Worm (Caenorhabditis elegans) whole organism, early embryonic: ENCODE measurements around the gene R07B7.6.

Experiments used
- B0310.2 ChIP-seq: sonication (generic microtip); optimal IDR thresholded peaks from 2 replicates; lab custom pipeline; 2016; ENCODE audit warnings: mild to moderate bottlenecking, missing genetic modification characterization, missing compliant biosample characterization
- F13C5.2 ChIP-seq: sonication (generic microtip); optimal IDR thresholded peaks from 2 replicates; lab custom pipeline; 2017; ENCODE audit warnings: mild to moderate bottlenecking, missing genetic modification characterization, inconsistent platforms, missing compliant biosample characterization
- aly-1 ChIP-seq: sonication (generic microtip); optimal IDR thresholded peaks from 2 replicates; lab custom pipeline; 2016; ENCODE audit warnings: missing genetic modification characterization, missing compliant biosample characterization
- ama-1 ChIP-seq: fragments of 150-350 bp; optimal IDR thresholded peaks from 2 replicates; lab custom pipeline; 2014
- ceh-13 ChIP-seq: fragments of 200-800 bp; sonication (Bioruptor generic); optimal IDR thresholded peaks from 2 replicates; lab custom pipeline; 2018; ENCODE audit warnings: mild to moderate bottlenecking, missing genetic modification characterization, missing compliant biosample characterization
- ceh-36 ChIP-seq: sonication (generic microtip); optimal IDR thresholded peaks from 2 replicates; lab custom pipeline; 2016; ENCODE audit warnings: missing genetic modification characterization, inconsistent platforms, missing compliant biosample characterization
- ets-7 ChIP-seq: sonication (generic microtip); optimal IDR thresholded peaks from 2 replicates; lab custom pipeline; 2016; ENCODE audit warnings: missing genotype, missing genetic modification characterization, missing compliant biosample characterization
- flt-1 ChIP-seq: fragments of 200-800 bp; sonication (Bioruptor generic); IDR thresholded peaks from 2 replicates; pipeline ENCODE4 v1.3.6; 2022; ENCODE audit warnings: missing genetic modification characterization, missing compliant biosample characterization
- hmbx-1 ChIP-seq: sonication (generic microtip); optimal IDR thresholded peaks from 2 replicates; lab custom pipeline; 2016; ENCODE audit warnings: mild to moderate bottlenecking, missing genetic modification characterization, missing compliant biosample characterization
- hmg-4 ChIP-seq: fragments of 200-800 bp; sonication (Bioruptor generic); optimal IDR thresholded peaks from 2 replicates; lab custom pipeline; 2018; ENCODE audit warnings: mild to moderate bottlenecking, missing genetic modification characterization, missing compliant biosample characterization
- hnd-1 ChIP-seq: sonication (generic microtip); optimal IDR thresholded peaks from 2 replicates; lab custom pipeline; 2016; ENCODE audit warnings: missing genetic modification characterization, missing compliant biosample characterization
- pes-1 ChIP-seq: fragments of 200-800 bp; sonication (Bioruptor generic); IDR thresholded peaks from 2 replicates; pipeline ENCODE4 v1.3.6; 2022; ENCODE audit warnings: missing genetic modification reagents, missing genetic modification characterization, missing compliant biosample characterization
- scrt-1 ChIP-seq: fragments of 200-800 bp; sonication (Bioruptor generic); IDR thresholded peaks from 2 replicates; pipeline ENCODE4 v1.3.6; 2022; ENCODE audit warnings: missing genetic modification characterization, missing compliant biosample characterization
- sea-1 ChIP-seq: fragments of 200-800 bp; sonication (Bioruptor generic); conservative IDR thresholded peaks from 2 replicates; pipeline ENCODE4 v1.3.6; 2022; ENCODE audit warnings: missing genetic modification characterization, missing compliant biosample characterization
- tbx-11 ChIP-seq: fragments of 200-800 bp; sonication (Bioruptor generic); IDR thresholded peaks from 2 replicates; pipeline ENCODE4 v1.3.6; 2022; ENCODE audit warnings: missing genetic modification characterization, missing compliant biosample characterization
- tbx-37 ChIP-seq: fragments of 200-800 bp; sonication (Bioruptor generic); conservative IDR thresholded peaks from 2 replicates; pipeline ENCODE4 v1.3.6; 2022; ENCODE audit warnings: missing genetic modification reagents, missing genetic modification characterization, missing compliant biosample characterization
- tra-4 ChIP-seq: sonication (generic microtip); optimal IDR thresholded peaks from 2 replicates; lab custom pipeline; 2017; ENCODE audit warnings: missing genetic modification characterization, missing compliant biosample characterization

R07B7.6 gene

DNA sequence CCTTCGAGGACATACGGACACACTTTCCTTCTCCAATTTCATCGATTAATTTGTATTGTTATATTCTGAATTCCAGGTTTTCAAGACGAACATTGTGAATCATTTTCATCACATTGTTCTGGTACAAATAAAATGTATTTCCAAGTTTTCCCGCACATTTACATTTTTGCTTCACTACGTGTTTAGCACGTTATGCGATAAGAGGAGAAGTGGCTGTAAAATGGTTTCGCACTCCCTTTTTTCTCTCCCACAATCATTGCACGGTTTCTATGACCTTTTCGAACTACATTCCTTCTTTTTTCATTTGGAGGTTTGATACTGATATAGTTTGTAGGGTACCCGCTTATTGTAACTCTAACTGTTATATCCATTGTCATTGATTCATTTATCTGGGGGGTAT is 38.9 kb upstream of the R07B7.6 start:
- TF ChIP-seq flt-1 (GFP tag; lab: Robert Waterston, UW), result no peak
- TF ChIP-seq hmbx-1, result no peak
- no peak for TF ChIP-seq ama-1 (lab: Kevin White, UChicago)
- TF ChIP-seq hmg-4 (GFP tag; lab: Kevin White, UChicago), result no peak
- TF ChIP-seq hnd-1 (tag; lab: Kevin White, UChicago), result no peak
- no peak for TF ChIP-seq tbx-11 (GFP tag; lab: Robert Waterston, UW)
- no peak for TF ChIP-seq tra-4 (tag; lab: Kevin White, UChicago)
- TF ChIP-seq F13C5.2 (tag; lab: Kevin White, UChicago), result no peak
- TF ChIP-seq aly-1, result no peak
- no peak for TF ChIP-seq ceh-36 (tag; lab: Kevin White, UChicago)
- TF ChIP-seq tbx-37 (GFP tag; lab: Robert Waterston, UW), result no peak
- TF ChIP-seq ets-7 (tag; lab: Kevin White, UChicago), result no peak
- no peak for TF ChIP-seq ceh-13 (GFP tag; lab: Kevin White, UChicago)
- TF ChIP-seq B0310.2 (tag; lab: Kevin White, UChicago), result no peak
- TF ChIP-seq sea-1 (GFP tag; lab: Robert Waterston, UW), result no peak
- no peak for TF ChIP-seq scrt-1 (GFP tag; lab: Robert Waterston, UW)
- TF ChIP-seq pes-1, result no peak

DNA sequence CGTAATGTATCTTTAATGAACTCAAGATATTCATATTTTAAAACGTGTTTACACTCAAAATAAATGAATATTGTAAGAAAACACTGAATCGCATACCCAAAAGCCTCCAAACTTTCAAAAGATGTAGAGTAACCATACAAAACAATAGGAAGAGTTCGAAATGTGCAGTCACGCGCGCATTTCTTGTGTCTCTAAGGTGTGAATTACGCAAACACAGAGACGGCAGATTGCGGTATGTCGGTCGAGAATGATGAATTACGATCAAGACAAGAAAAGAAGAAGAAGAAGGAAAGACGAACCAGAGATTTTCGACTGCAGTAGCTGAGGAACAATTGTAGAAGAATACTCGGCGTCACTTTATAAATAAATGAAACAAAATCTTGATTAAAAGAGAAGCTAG is 36.7 kb upstream of the R07B7.6 start, which contains the start of gene lhpp-1:
Gene lhpp-1, minus strand, starts transcription at position 354 of the 400 bp plus-strand sequence.
- TF ChIP-seq tra-4 (tag; lab: Kevin White, UChicago) (no peak), tbx-37 (GFP tag; lab: Robert Waterston, UW) (no peak), ceh-13 (GFP tag; lab: Kevin White, UChicago) (no peak), flt-1 (GFP tag; lab: Robert Waterston, UW) (no peak), ets-7 (tag; lab: Kevin White, UChicago) (no peak), ceh-36 (tag; lab: Kevin White, UChicago) (no peak), tbx-11 (GFP tag; lab: Robert Waterston, UW) (no peak), aly-1 (no peak), ama-1 (lab: Kevin White, UChicago) (no peak), hmg-4 (GFP tag; lab: Kevin White, UChicago) (no peak), sea-1 (GFP tag; lab: Robert Waterston, UW) (no peak), scrt-1 (GFP tag; lab: Robert Waterston, UW) (no peak), B0310.2 (tag; lab: Kevin White, UChicago) (no peak), F13C5.2 (tag; lab: Kevin White, UChicago) (no peak), pes-1 (no peak)

DNA sequence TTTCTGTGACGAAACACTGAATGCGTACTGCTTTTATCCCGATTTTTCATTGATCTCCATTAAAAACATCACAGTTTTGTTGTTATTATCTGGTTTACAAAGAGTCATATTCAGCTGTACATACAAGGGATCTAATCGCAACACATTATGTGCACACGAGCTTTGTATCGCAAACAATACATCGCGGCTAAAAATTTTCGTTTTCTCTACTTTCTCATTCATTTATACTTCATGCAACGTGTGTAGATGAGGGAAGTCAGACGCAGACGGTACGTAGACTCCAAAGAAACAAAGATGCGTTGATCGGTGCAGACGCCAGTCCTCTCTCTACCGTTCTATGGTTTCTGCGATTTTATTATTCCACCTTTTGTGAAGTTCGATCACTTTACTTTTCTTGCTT is 32.1 kb upstream of the R07B7.6 start, which contains the start of gene nhr-136:
Gene nhr-136, plus strand, starts transcription at position 301 of the 400 bp plus-strand sequence.
- TF ChIP-seq sea-1 (GFP tag; lab: Robert Waterston, UW), result no peak
- no peak for TF ChIP-seq B0310.2 (tag; lab: Kevin White, UChicago)
- TF ChIP-seq hmg-4 (GFP tag; lab: Kevin White, UChicago), result no peak

DNA sequence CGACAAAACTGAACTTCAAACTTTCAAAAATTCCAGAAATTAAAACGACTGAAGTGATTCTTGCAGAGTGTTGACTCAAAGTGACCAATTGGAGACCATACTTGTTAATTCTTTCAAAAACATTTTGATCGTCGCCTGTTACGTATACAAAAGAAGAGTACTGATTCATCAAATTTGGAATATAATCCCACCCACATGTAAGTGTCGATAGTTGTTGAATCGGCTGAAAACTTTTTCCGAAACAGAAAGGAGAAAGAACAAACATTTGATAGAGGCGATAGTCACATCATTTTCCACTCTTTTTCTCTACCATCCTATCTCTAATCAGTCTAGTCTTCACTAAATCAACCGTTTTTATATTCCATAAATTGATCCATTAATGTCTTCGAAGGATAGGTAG is 29.1 kb upstream of the R07B7.6 start, which contains the start of gene nhr-153:
Gene nhr-153, plus strand, starts transcription at position 301 of the 400 bp plus-strand sequence.
- TF ChIP-seq aly-1, result no peak

DNA sequence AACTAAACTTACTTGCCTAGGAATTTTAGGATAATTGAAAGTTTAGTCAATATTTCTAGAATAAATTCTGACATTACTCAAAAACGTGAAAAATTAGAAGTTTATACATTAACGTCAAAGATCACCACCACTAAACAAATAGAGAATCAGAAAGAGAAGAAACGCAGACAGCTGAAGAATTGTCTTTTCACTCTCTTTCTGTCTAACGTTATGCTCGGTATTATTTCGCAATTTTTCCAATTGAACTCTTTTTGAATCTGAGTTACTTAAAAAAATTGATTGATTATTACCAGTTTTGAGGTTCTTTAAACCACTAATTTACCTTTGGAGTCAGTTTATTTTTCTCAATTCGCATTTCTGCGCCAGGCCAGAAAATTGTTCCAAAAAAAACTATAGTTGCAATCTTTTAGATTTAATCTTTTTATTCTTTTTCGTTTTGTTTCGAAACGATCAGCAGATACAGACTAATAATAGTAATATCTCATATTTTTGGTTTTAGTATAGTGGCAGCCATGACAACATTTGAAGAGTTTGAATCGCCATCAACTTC is 26.1 kb upstream of the R07B7.6 start, which contains the start of gene nhr-154:
Gene nhr-154, plus strand, starts transcription at position 500 of the 550 bp plus-strand sequence.
- TF ChIP-seq tbx-37 (GFP tag; lab: Robert Waterston, UW) (no peak), tra-4 (tag; lab: Kevin White, UChicago) (no peak), flt-1 (GFP tag; lab: Robert Waterston, UW) (no peak), pes-1 (no peak), ets-7 (tag; lab: Kevin White, UChicago) (no peak)

DNA sequence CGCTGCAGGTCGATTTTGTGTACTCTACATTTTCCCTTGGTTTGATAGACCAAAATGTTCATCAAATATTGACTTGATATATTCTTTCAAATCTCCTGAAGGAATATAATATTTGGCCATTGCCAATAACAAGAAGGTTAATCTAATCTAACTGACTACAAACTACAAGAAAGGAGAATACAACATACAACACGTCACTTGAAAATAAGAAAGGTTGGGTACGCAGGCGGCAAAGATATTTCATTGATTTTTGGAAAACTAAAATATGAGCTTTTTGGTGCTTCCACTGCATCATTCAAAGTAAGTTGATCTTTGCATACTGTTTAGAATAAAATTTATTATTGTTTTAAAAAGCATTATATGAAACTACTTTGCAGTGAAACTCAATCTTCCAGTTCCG is 23.3 kb upstream of the R07B7.6 start, which contains the start of gene nhr-209:
Gene nhr-209, plus strand, starts transcription at position 27 of the 400 bp plus-strand sequence.
- TF ChIP-seq pes-1 (no peak), ets-7 (tag; lab: Kevin White, UChicago) (no peak), ceh-13 (GFP tag; lab: Kevin White, UChicago) (no peak), hmg-4 (GFP tag; lab: Kevin White, UChicago) (no peak), ama-1 (lab: Kevin White, UChicago) (no peak), sea-1 (GFP tag; lab: Robert Waterston, UW) (no peak), flt-1 (GFP tag; lab: Robert Waterston, UW) (no peak), B0310.2 (tag; lab: Kevin White, UChicago) (no peak), scrt-1 (GFP tag; lab: Robert Waterston, UW) (no peak), tbx-37 (GFP tag; lab: Robert Waterston, UW) (no peak)

DNA sequence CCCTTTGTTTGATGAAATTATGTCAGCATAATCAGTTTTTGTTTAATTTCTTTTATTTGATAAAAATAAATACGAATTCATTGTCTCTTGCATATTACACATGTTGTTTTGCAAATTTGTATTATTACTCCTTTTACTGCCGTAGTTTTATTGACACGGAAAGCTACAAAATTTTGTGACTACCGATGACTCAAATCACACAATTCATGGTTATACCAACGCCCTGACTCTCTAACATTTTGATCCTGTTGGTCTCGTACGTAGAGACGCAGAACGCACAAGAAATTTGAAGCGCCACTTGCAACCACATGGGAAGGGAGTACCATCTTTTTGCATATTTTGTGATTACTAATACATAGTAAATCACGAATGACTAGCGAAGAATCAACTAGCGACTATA is 21.1 kb upstream of the R07B7.6 start, which contains the start of gene nhr-207:
Gene nhr-207, plus strand, starts transcription at position 282 of the 400 bp plus-strand sequence.
- no peak for TF ChIP-seq aly-1
- TF ChIP-seq F13C5.2 (tag; lab: Kevin White, UChicago), result no peak
- TF ChIP-seq ceh-36 (tag; lab: Kevin White, UChicago), result no peak
- no peak for TF ChIP-seq flt-1 (GFP tag; lab: Robert Waterston, UW)
- no peak for TF ChIP-seq tra-4 (tag; lab: Kevin White, UChicago)
- no peak for TF ChIP-seq B0310.2 (tag; lab: Kevin White, UChicago)
- no peak for TF ChIP-seq hmg-4 (GFP tag; lab: Kevin White, UChicago)
- TF ChIP-seq ama-1 (lab: Kevin White, UChicago), result no peak
- no peak for TF ChIP-seq tbx-11 (GFP tag; lab: Robert Waterston, UW)
- TF ChIP-seq pes-1, result no peak
